Worm (Caenorhabditis elegans): ENCODE results near the gene F44E5.17.

DNA sequence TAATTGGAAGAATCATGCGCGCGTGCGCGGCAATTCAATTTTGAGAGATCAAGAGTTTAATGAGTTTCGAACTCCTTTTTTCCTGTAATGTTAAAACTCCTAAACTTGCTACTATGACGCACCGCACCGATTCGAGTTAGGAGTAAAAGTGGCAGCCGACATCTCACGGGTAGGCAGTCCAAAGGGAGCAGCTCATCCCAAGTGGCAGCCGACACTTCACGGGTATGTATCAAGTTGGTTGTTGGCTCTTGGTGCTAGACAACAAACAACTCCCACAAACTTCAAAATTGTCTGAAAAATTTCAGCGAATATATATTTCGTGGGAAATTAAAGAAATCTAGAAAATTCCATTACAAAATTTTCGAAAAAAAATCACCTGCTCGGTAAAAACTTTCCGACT is 4.8 kb upstream of the F44E5.17 start:
- TF ChIP-seq ama-1 (optimal IDR thresholded peaks at IDR 0.05) = no peak
- no peak for TF ChIP-seq tbx-37 (GFP tag; conservative IDR thresholded peaks at IDR 0.05)
- no peak for TF ChIP-seq ceh-13 (GFP tag; optimal IDR thresholded peaks at IDR 0.05)
- TF ChIP-seq flt-1 (GFP tag; IDR thresholded peaks at IDR 0.05) = no peak
- no peak for TF ChIP-seq ets-7 (tag; optimal IDR thresholded peaks at IDR 0.05)
- TF ChIP-seq tra-4 (tag; optimal IDR thresholded peaks at IDR 0.05) = no peak
- TF ChIP-seq tbx-11 (GFP tag; IDR thresholded peaks at IDR 0.05) = no peak
- TF ChIP-seq F13C5.2 (tag; optimal IDR thresholded peaks at IDR 0.05) = no peak
- no peak for TF ChIP-seq sea-1 (GFP tag; conservative IDR thresholded peaks at IDR 0.05)
- no peak for TF ChIP-seq pes-1 (GFP tag; IDR thresholded peaks at IDR 0.05)
- no peak for TF ChIP-seq hmg-4 (GFP tag; optimal IDR thresholded peaks at IDR 0.05)
- no peak for TF ChIP-seq hnd-1 (tag; optimal IDR thresholded peaks at IDR 0.05)
- TF ChIP-seq scrt-1 (GFP tag; IDR thresholded peaks at IDR 0.05) = no peak
